Worm (Caenorhabditis elegans): ENCODE results near the gene B0410.3.

The B0410.3 gene

ce11 chrX:2891879-2892278, 588 bp upstream of the B0410.3 start:
- TF ChIP-seq snpc-4 (tag; optimal IDR thresholded peaks at IDR 0.05) = peak; percentile 92
- no peak for TF ChIP-seq ceh-16 (tag; optimal IDR thresholded peaks at IDR 0.05)
- no peak for TF ChIP-seq pha-4 (tag; optimal IDR thresholded peaks at IDR 0.05)
- no peak for TF ChIP-seq eor-1 (tag; optimal IDR thresholded peaks at IDR 0.05)
- no peak for TF ChIP-seq pqm-1 (tag; optimal IDR thresholded peaks at IDR 0.05)
- TF ChIP-seq tbx-2 (tag; optimal IDR thresholded peaks at IDR 0.05) = no peak

ce11 chrX:2890041-2890650, 1.1 kb downstream of the B0410.3 start:
- TF ChIP-seq skn-1 (tag; optimal IDR thresholded peaks at IDR 0.05) = no peak
- peak; percentile 51 for TF ChIP-seq ama-1 (optimal IDR thresholded peaks at IDR 0.05)
- no peak for TF ChIP-seq unc-62 (GFP tag; optimal IDR thresholded peaks at IDR 0.05)
- no peak for TF ChIP-seq aly-2 (tag; optimal IDR thresholded peaks at IDR 0.05)
- no peak for TF ChIP-seq elt-1 (tag; optimal IDR thresholded peaks at IDR 0.05)
- TF ChIP-seq jun-1 (tag; optimal IDR thresholded peaks at IDR 0.05) = no peak
- TF ChIP-seq mml-1 (tag; optimal IDR thresholded peaks at IDR 0.05) = no peak
- TF ChIP-seq hmg-11 (tag; optimal IDR thresholded peaks at IDR 0.05) = no peak
- peak; percentile 72 for TF ChIP-seq nhr-43 (tag; optimal IDR thresholded peaks at IDR 0.05; ENCODE audit: poor library complexity, severe bottlenecking)
- TF ChIP-seq nhr-23 (tag; optimal IDR thresholded peaks at IDR 0.05) = peak; percentile 57
- no peak for TF ChIP-seq egl-5 (tag; optimal IDR thresholded peaks at IDR 0.05)
- no peak for TF ChIP-seq fos-1 (tag; optimal IDR thresholded peaks at IDR 0.05)
- TF ChIP-seq nhr-237 (tag; optimal IDR thresholded peaks at IDR 0.05) = no peak

ce11 chrX:2885318-2885908, 5.9 kb downstream of the B0410.3 start, which contains the start of gene vang-1:
vang-1 (plus strand) TSS chrX:2885858.
- TF ChIP-seq egl-5 (tag; optimal IDR thresholded peaks at IDR 0.05) = peak; percentile 58
- TF ChIP-seq fkh-10 (GFP tag; optimal IDR thresholded peaks at IDR 0.05) = no peak
- TF ChIP-seq nhr-77 (tag; optimal IDR thresholded peaks at IDR 0.05) = no peak
- TF ChIP-seq elt-3 (tag; optimal IDR thresholded peaks at IDR 0.05) = no peak
- peak; percentile 52 for TF ChIP-seq nfya-1 (tag; optimal IDR thresholded peaks at IDR 0.05; ENCODE audit: insufficient read depth)
- TF ChIP-seq lsy-12 (tag; optimal IDR thresholded peaks at IDR 0.05) = peak; percentile 35
- peak; percentile 53 for TF ChIP-seq hmg-11 (tag; optimal IDR thresholded peaks at IDR 0.05)
- peak; percentile 82 for TF ChIP-seq lin-39 (tag; optimal IDR thresholded peaks at IDR 0.05)
- TF ChIP-seq eor-1 (tag; optimal IDR thresholded peaks at IDR 0.05) = no peak

ce11 chrX:2879529-2880265, 11.6 kb downstream of the B0410.3 start, which contains the start of gene F53B3.5:
F53B3.5 (minus strand) TSS chrX:2879579.
- TF ChIP-seq ceh-28 (tag; optimal IDR thresholded peaks at IDR 0.05) (no peak), nhr-25 (tag; optimal IDR thresholded peaks at IDR 0.05) (peak; percentile 79), egl-5 (tag; optimal IDR thresholded peaks at IDR 0.05) (no peak), nhr-23 (tag; optimal IDR thresholded peaks at IDR 0.05) (peak; percentile 66)

- TF ChIP-seq fkh-10 (GFP tag; optimal IDR thresholded peaks at IDR 0.05) = no peak
- TF ChIP-seq nhr-23 (tag; optimal IDR thresholded peaks at IDR 0.05) = no peak
- no peak for TF ChIP-seq nhr-76 (tag; optimal IDR thresholded peaks at IDR 0.05)
- no peak for TF ChIP-seq mml-1 (tag; optimal IDR thresholded peaks at IDR 0.05)
Measured at ce11 chrX:2877433-2877832, 13.9 kb downstream of the B0410.3 start.

ce11 chrX:2874598-2874997, 16.7 kb downstream of the B0410.3 start:
- TF ChIP-seq skn-1 (tag; optimal IDR thresholded peaks at IDR 0.05) (no peak), nhr-11 (tag; optimal IDR thresholded peaks at IDR 0.05) (no peak), mdl-1 (tag; optimal IDR thresholded peaks at IDR 0.05) (no peak), ceh-28 (tag; optimal IDR thresholded peaks at IDR 0.05) (no peak), snpc-4 (tag; optimal IDR thresholded peaks at IDR 0.05) (no peak), fos-1 (tag; optimal IDR thresholded peaks at IDR 0.05) (no peak), ceh-82 (tag; optimal IDR thresholded peaks at IDR 0.05) (no peak), lsy-12 (tag; optimal IDR thresholded peaks at IDR 0.05) (no peak), nhr-43 (tag; optimal IDR thresholded peaks at IDR 0.05; ENCODE audit: poor library complexity, severe bottlenecking) (no peak), elt-1 (tag; optimal IDR thresholded peaks at IDR 0.05) (no peak), daf-12 (tag; optimal IDR thresholded peaks at IDR 0.05) (no peak), egl-27 (tag; optimal IDR thresholded peaks at IDR 0.05) (no peak), nhr-237 (tag; optimal IDR thresholded peaks at IDR 0.05) (no peak), lin-15B (tag; optimal IDR thresholded peaks at IDR 0.05) (no peak), eor-1 (tag; optimal IDR thresholded peaks at IDR 0.05) (no peak)
